Fruit fly (Drosophila melanogaster): ENCODE measurements around the gene CG46394.

The CG46394 gene

dm6 chr3L:11587720-11588580, 12.2 kb upstream of the CG46394 start, which contains the start of gene rt:
Gene rt (minus strand): TSS chr3L:11587770.
- TF ChIP-seq ken (GFP tag; IDR thresholded peaks at IDR 0.05), result peak; percentile 44; the same call in 1 of the 3 replicates
- peak; percentile 29 for TF ChIP-seq CG6813 (GFP tag; optimal IDR thresholded peaks at IDR 0.05)
- peak; percentile 44 for TF ChIP-seq Spps (tag; optimal IDR thresholded peaks at IDR 0.05)
- TF ChIP-seq tin (GFP tag; optimal IDR thresholded peaks at IDR 0.05), result peak; percentile 34
- peak; percentile 26 for TF ChIP-seq lbe (GFP tag; optimal IDR thresholded peaks at IDR 0.05)
- peak; percentile 31; the same call in 1 of the 2 replicates for TF ChIP-seq E2f2 (GFP tag; IDR thresholded peaks at IDR 0.05)
- TF ChIP-seq ems (GFP tag; optimal IDR thresholded peaks at IDR 0.05), result peak; percentile 27
- TF ChIP-seq CG8359 (GFP tag; optimal IDR thresholded peaks at IDR 0.05; ENCODE audit: borderline replicate concordance), result peak; percentile 37
- TF ChIP-seq gsb-n (tag; optimal IDR thresholded peaks at IDR 0.05), result peak; percentile 60
- TF ChIP-seq CG33213 (GFP tag; optimal IDR thresholded peaks at IDR 0.05), result peak; percentile 4
- TF ChIP-seq sd (tag; optimal IDR thresholded peaks at IDR 0.05), result peak; percentile 90
- TF ChIP-seq CG2116 (GFP tag; optimal IDR thresholded peaks at IDR 0.05), result peak; percentile 0
- TF ChIP-seq Atf3 (GFP tag; optimal IDR thresholded peaks at IDR 0.05), result peak; percentile 2
- TF ChIP-seq CG2712 (tag; optimal IDR thresholded peaks at IDR 0.05), result peak; percentile 84
- peak; percentile 29 for TF ChIP-seq CG13296 (GFP tag; optimal IDR thresholded peaks at IDR 0.05)
- peak; percentile 68 for TF ChIP-seq CG17361 (GFP tag; IDR thresholded peaks at IDR 0.05)
- no peak for TF ChIP-seq fru (optimal IDR thresholded peaks at IDR 0.05)
- TF ChIP-seq lola (GFP tag; optimal IDR thresholded peaks at IDR 0.05), result peak in 1 of 3 experiments; percentile 85
- TF ChIP-seq CG31441 (GFP tag; IDR thresholded peaks at IDR 0.05), result peak; percentile 59
- TF ChIP-seq CG4707 (GFP tag; optimal IDR thresholded peaks at IDR 0.05), result peak; percentile 97
- TF ChIP-seq CG7372 (GFP tag; IDR thresholded peaks at IDR 0.05), result no peak
- TF ChIP-seq Ets65A (GFP tag), result peak; percentile 23
- TF ChIP-seq scrt (GFP tag; optimal IDR thresholded peaks at IDR 0.05), result peak; percentile 20
- peak; percentile 49; the same call in 1 of the 3 replicates for TF ChIP-seq jigr1 (GFP tag; IDR thresholded peaks at IDR 0.05)
- TF ChIP-seq Trl (optimal IDR thresholded peaks at IDR 0.05), result no peak
- TF ChIP-seq Trl (GFP tag; optimal IDR thresholded peaks at IDR 0.05), result peak; percentile 39
- 0 out of 2 replicates have a peak, but pooled peaks have one; percentile 27 for TF ChIP-seq CG32772 (GFP tag; IDR thresholded peaks at IDR 0.05)
- peak; percentile 3 for TF ChIP-seq CG10274 (GFP tag; optimal IDR thresholded peaks at IDR 0.05)
- TF ChIP-seq CG18619 (GFP tag; optimal IDR thresholded peaks at IDR 0.05), result peak; percentile 33
- TF ChIP-seq CG18262 (tag; optimal IDR thresholded peaks at IDR 0.05), result peak; percentile 80
- TF ChIP-seq HLH3B (GFP tag; IDR thresholded peaks at IDR 0.05), result peak; percentile 43; the same call in 1 of the 2 replicates
- TF ChIP-seq gcm (GFP tag; optimal IDR thresholded peaks at IDR 0.05), result peak; percentile 68
- peak; percentile 66; the same call in 2 of the 3 replicates for TF ChIP-seq dysf (GFP tag; IDR thresholded peaks at IDR 0.05)
- peak; percentile 22 for TF ChIP-seq Usf (GFP tag; optimal IDR thresholded peaks at IDR 0.05)
- TF ChIP-seq ewg (GFP tag; optimal IDR thresholded peaks at IDR 0.05), result peak; percentile 72
- peak; percentile 71 for TF ChIP-seq unpg (GFP tag; optimal IDR thresholded peaks at IDR 0.05)
- TF ChIP-seq otp (GFP tag; IDR thresholded peaks at IDR 0.05), result 0 out of 3 replicates have a peak, but pooled peaks have one; percentile 49
- no peak for TF ChIP-seq Atf6 (GFP tag; IDR thresholded peaks at IDR 0.05)
- TF ChIP-seq CG7839 (tag; optimal IDR thresholded peaks at IDR 0.05), result peak; percentile 65
- peak; percentile 31 for TF ChIP-seq sqz (GFP tag; optimal IDR thresholded peaks at IDR 0.05)
- TF ChIP-seq ara (GFP tag; IDR thresholded peaks at IDR 0.05), result peak; percentile 68
- peak; percentile 83 for TF ChIP-seq dmrt11E (tag; optimal IDR thresholded peaks at IDR 0.05)
- TF ChIP-seq CG2199 (GFP tag; IDR thresholded peaks at IDR 0.05), result 0 out of 3 replicates have a peak, but pooled peaks have one; percentile 67
- peak; percentile 58; the same call in 1 of the 2 replicates for TF ChIP-seq Nf-YA (GFP tag; IDR thresholded peaks at IDR 0.05)
- peak; percentile 51 for TF ChIP-seq twi (tag; optimal IDR thresholded peaks at IDR 0.05)
- peak; percentile 16 to 56 for TF ChIP-seq chif (GFP tag; optimal IDR thresholded peaks at IDR 0.05)
- peak; percentile 29 for TF ChIP-seq Max (GFP tag; optimal IDR thresholded peaks at IDR 0.05)
- peak; percentile 25 for TF ChIP-seq CG8290 (GFP tag; optimal IDR thresholded peaks at IDR 0.05)
- no peak for TF ChIP-seq CG8290 (tag; optimal IDR thresholded peaks at IDR 0.05)

Measured in whole organism, embryonic.